Worm (Caenorhabditis elegans) whole organism, L4 larva: ENCODE results near the gene K08D12.3.

Source experiments
- D1046.2 ChIP-seq: fragments of 200-800 bp; sonication (Bioruptor generic); IDR thresholded peaks from 2 replicates; pipeline ENCODE4 v1.3.6; 2022; ENCODE audit warnings: missing genetic modification characterization, missing compliant biosample characterization
- F26F4.8 ChIP-seq: fragments of 200-800 bp; sonication (Bioruptor generic); conservative IDR thresholded peaks from 2 replicates; pipeline ENCODE4 v1.3.6; 2022; ENCODE audit warnings: missing genetic modification characterization, missing compliant biosample characterization
- F37D6.2 ChIP-seq: sonication (generic microtip); optimal IDR thresholded peaks from 2 replicates; lab custom pipeline; 2016; ENCODE audit warnings: mild to moderate bottlenecking, missing genetic modification characterization, missing compliant biosample characterization
- R02D3.7 ChIP-seq: fragments of 150-350 bp; sonication (generic microtip); optimal IDR thresholded peaks from 3 replicates; lab custom pipeline; 2014; ENCODE audit warnings: missing biosample characterization, missing genetic modification characterization
- Y105C5A.15 ChIP-seq: fragments of 200-800 bp; sonication (Bioruptor generic); IDR thresholded peaks from 2 replicates; pipeline ENCODE4 v1.3.6; 2022; ENCODE audit warnings: missing genetic modification characterization, missing compliant biosample characterization
- Y5F2A.4 ChIP-seq: fragments of 200-800 bp; sonication (Bioruptor generic); optimal IDR thresholded peaks from 2 replicates; lab custom pipeline; 2018; ENCODE audit warnings: mild to moderate bottlenecking, missing genetic modification characterization, missing compliant biosample characterization
- aha-1 ChIP-seq: fragments of 150-350 bp; peaks from one replicate; lab custom pipeline; 2014; ENCODE audit warnings: missing biosample characterization, missing genetic modification characterization
- ama-1 ChIP-seq: fragments of 150-350 bp; optimal IDR thresholded peaks from 2 replicates; lab custom pipeline; 2014; ENCODE audit warnings: inconsistent platforms, mixed read lengths
- attf-4 ChIP-seq: sonication (generic microtip); optimal IDR thresholded peaks from 3 replicates; lab custom pipeline; 2017; ENCODE audit warnings: missing biosample characterization, missing genetic modification characterization
- ceh-28 ChIP-seq: fragments of 150-350 bp; optimal IDR thresholded peaks from 2 replicates; lab custom pipeline; 2014; ENCODE audit warnings: missing biosample characterization, missing genetic modification reagents, missing genetic modification characterization
- ceh-32 ChIP-seq: sonication (generic microtip); optimal IDR thresholded peaks from 2 replicates; lab custom pipeline; 2016; ENCODE audit warnings: mild to moderate bottlenecking, missing genetic modification characterization, missing compliant biosample characterization; ENCODE audit not compliant: poor library complexity
- ceh-82 ChIP-seq: sonication (generic microtip); optimal IDR thresholded peaks from 2 replicates; lab custom pipeline; 2017; ENCODE audit warnings: missing biosample characterization, missing genetic modification characterization
- daf-16 ChIP-seq, 3 experiments: sonication (generic microtip); optimal IDR thresholded peaks; 2 replicates each; lab custom pipeline; 2016 to 2017; ENCODE audit warnings: missing genetic modification characterization in 3 of 3, missing genetic modification reagents in 3 of 3, mild to moderate bottlenecking in 2 of 3, missing compliant biosample characterization in 2 of 3, missing biosample characterization in 1 of 3, moderate library complexity in 1 of 3
- dpl-1 ChIP-seq: fragments of 150-350 bp; optimal IDR thresholded peaks from 2 replicates; lab custom pipeline; 2014; ENCODE audit warnings: missing biosample characterization, missing genetic modification reagents, missing genetic modification characterization
- duxl-1 ChIP-seq: sonication (generic microtip); optimal IDR thresholded peaks from 2 replicates; lab custom pipeline; 2016; ENCODE audit warnings: mild to moderate bottlenecking, missing genetic modification characterization, moderate library complexity, missing compliant biosample characterization; ENCODE audit not compliant: poor library complexity
- dve-1 ChIP-seq: sonication (generic microtip); optimal IDR thresholded peaks from 2 replicates; lab custom pipeline; 2017; ENCODE audit warnings: antibody characterized with exemption, mild to moderate bottlenecking, missing genetic modification characterization, missing compliant biosample characterization; ENCODE audit not compliant: insufficient read depth
- egl-43 ChIP-seq: fragments of 200-800 bp; sonication (Bioruptor generic); IDR thresholded peaks from 2 replicates; pipeline ENCODE4 v1.3.6; 2022; ENCODE audit warnings: missing genetic modification reagents, missing genetic modification characterization, missing compliant biosample characterization
- hif-1 ChIP-seq, 2 experiments: sonication (generic microtip); optimal IDR thresholded peaks; 2 replicates each; lab custom pipeline; 2016 to 2017; ENCODE audit warnings: missing compliant biosample characterization in 2 of 2, missing genetic modification characterization in 2 of 2, missing genetic modification reagents in 2 of 2, missing genotype in 2 of 2, mild to moderate bottlenecking in 1 of 2
- hlh-11 ChIP-seq: fragments of 200-800 bp; sonication (Bioruptor generic); optimal IDR thresholded peaks from 2 replicates; lab custom pipeline; 2018; ENCODE audit warnings: mild to moderate bottlenecking, missing genetic modification characterization, missing compliant biosample characterization
- hlh-30 ChIP-seq: sonication (generic microtip); optimal IDR thresholded peaks from 2 replicates; lab custom pipeline; 2017; ENCODE audit warnings: antibody characterized with exemption, mild to moderate bottlenecking, missing genetic modification characterization, missing compliant biosample characterization; ENCODE audit not compliant: insufficient read depth
- mep-1 ChIP-seq: fragments of 150-350 bp; sonication (generic microtip); optimal IDR thresholded peaks from 3 replicates; lab custom pipeline; 2014; ENCODE audit warnings: missing biosample characterization, missing genetic modification characterization
- mxl-2 ChIP-seq: fragments of 200-800 bp; sonication (Bioruptor generic); conservative IDR thresholded peaks from 2 replicates; pipeline ENCODE4 v1.3.6; 2022; ENCODE audit warnings: missing genetic modification reagents, missing genetic modification characterization, missing compliant biosample characterization
- nhr-102 ChIP-seq: sonication (generic microtip); optimal IDR thresholded peaks from 2 replicates; lab custom pipeline; 2016; ENCODE audit warnings: mild to moderate bottlenecking, missing genetic modification characterization, moderate library complexity, missing compliant biosample characterization
- nhr-11 ChIP-seq: fragments of 150-350 bp; optimal IDR thresholded peaks from 2 replicates; lab custom pipeline; 2014; ENCODE audit warnings: missing biosample characterization, missing genetic modification characterization
- nhr-28 ChIP-seq: fragments of 150-350 bp; optimal IDR thresholded peaks from 2 replicates; lab custom pipeline; 2014; ENCODE audit warnings: missing biosample characterization, missing genetic modification characterization
- nhr-6 ChIP-seq: fragments of 150-350 bp; optimal IDR thresholded peaks from 2 replicates; lab custom pipeline; 2014; ENCODE audit warnings: missing biosample characterization, missing genetic modification characterization
- nhr-76 ChIP-seq: fragments of 150-350 bp; optimal IDR thresholded peaks from 2 replicates; lab custom pipeline; 2014; ENCODE audit warnings: missing biosample characterization, missing genetic modification characterization
- pha-4 ChIP-seq, 2 experiments: fragments of 150-350 bp in 1 of 2; fragments of 200-800 bp in 1 of 2; sonication (Bioruptor generic) in 1 of 2; IDR thresholded peaks in 1 of 2; optimal IDR thresholded peaks in 1 of 2; 2 replicates each; pipeline versions ENCODE4 v1.3.6 to Lab custom; 2014 to 2022; ENCODE audit warnings: missing genetic modification characterization in 2 of 2, missing genetic modification reagents in 2 of 2, missing biosample characterization in 1 of 2, missing compliant biosample characterization in 1 of 2
- pqm-1 ChIP-seq: sonication (generic microtip); optimal IDR thresholded peaks from 2 replicates; lab custom pipeline; 2017; ENCODE audit warnings: missing biosample characterization, missing genetic modification characterization
- rbr-2 ChIP-seq: sonication (generic microtip); optimal IDR thresholded peaks from 2 replicates; lab custom pipeline; 2016; ENCODE audit warnings: missing genotype, missing genetic modification characterization, missing compliant biosample characterization
- set-16 ChIP-seq: fragments of 200-800 bp; sonication (Bioruptor generic); IDR thresholded peaks from 2 replicates; pipeline ENCODE4 v1.3.6; 2022; ENCODE audit warnings: missing genetic modification reagents, missing genetic modification characterization, missing compliant biosample characterization
- snpc-4 ChIP-seq: fragments of 150-350 bp; optimal IDR thresholded peaks from 2 replicates; lab custom pipeline; 2014; ENCODE audit warnings: missing biosample characterization, missing genetic modification characterization
- spr-1 ChIP-seq: sonication (generic microtip); optimal IDR thresholded peaks from 2 replicates; lab custom pipeline; 2016; ENCODE audit warnings: mild to moderate bottlenecking, missing genetic modification characterization, missing compliant biosample characterization
- spr-3 ChIP-seq: fragments of 200-800 bp; sonication (Bioruptor generic); optimal IDR thresholded peaks from 2 replicates; lab custom pipeline; 2018; ENCODE audit warnings: mild to moderate bottlenecking, missing genetic modification characterization, missing compliant biosample characterization
- tag-97 ChIP-seq: fragments of 200-800 bp; sonication (Bioruptor generic); IDR thresholded peaks from 2 replicates; pipeline ENCODE4 v1.3.6; 2022; ENCODE audit warnings: missing genetic modification characterization, missing compliant biosample characterization
- unc-130 ChIP-seq: sonication (generic microtip); optimal IDR thresholded peaks from 2 replicates; lab custom pipeline; 2016; ENCODE audit warnings: missing genetic modification reagents, missing genetic modification characterization, missing compliant biosample characterization
- unc-62 ChIP-seq, 3 experiments: fragments of 150-350 bp in 1 of 3; sonication (generic microtip); optimal IDR thresholded peaks in 2 of 3; peaks in 1 of 3; 1 replicate in 1 of 3; 2 replicates in 2 of 3; lab custom pipeline; 2014 to 2017; ENCODE audit warnings: missing biosample characterization in 3 of 3, missing genetic modification characterization in 3 of 3, missing genetic modification reagents in 3 of 3, missing genotype in 1 of 3
- zip-11 ChIP-seq: fragments of 200-800 bp; sonication (Bioruptor generic); IDR thresholded peaks from 2 replicates; pipeline ENCODE4 v1.3.6; 2022; ENCODE audit warnings: missing genetic modification characterization, missing compliant biosample characterization

The K08D12.3 gene

DNA sequence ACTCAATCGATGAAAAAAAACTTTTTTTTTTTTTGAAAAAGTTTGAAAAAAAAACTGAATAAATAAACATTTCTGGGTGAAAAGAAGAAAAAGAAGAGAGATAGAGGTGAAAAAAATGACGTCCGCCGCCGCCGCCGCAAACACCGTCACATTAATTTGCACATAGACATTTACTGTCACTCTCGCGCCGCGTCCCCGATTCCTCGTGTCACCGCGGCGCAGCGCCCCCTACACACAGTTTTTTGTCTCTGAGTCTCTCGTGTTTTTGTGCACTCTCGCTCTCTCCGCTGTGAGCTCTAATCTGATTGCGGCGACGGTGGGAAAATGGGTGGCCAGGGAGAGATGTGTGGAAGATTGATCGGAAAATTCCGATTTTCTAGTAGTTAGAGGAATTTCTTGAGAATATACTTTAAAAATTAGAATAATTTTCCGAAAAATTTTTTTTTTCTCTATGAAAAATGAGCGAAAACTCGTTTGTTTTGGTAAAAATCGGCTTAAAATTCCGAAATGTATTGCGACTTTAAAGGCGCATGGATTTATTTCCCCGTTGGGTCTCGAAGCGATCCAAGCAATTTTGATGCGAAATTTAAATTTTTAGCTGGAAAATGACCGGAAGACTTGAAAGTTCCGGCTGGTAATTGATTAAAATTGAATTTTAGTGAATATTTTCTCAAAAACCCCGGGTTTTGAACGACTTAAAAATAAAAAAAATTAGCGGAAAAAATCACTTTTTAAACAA is 29.5 kb downstream of the K08D12.3 start (continued):
- no peak for TF ChIP-seq tag-97 (GFP tag; lab: Robert Waterston, UW)
- TF ChIP-seq spr-1, result no peak
- no peak for TF ChIP-seq ceh-82 (tag; lab: Kevin White, UChicago)
- TF ChIP-seq F26F4.8, result no peak
- TF ChIP-seq ceh-28 (tag; lab: Kevin White, UChicago), result no peak
- no peak for TF ChIP-seq D1046.2
- peak; percentile 63; the same call in 1 of the 2 replicates for TF ChIP-seq egl-43
- TF ChIP-seq Y105C5A.15 (GFP tag; lab: Robert Waterston, UW), result no peak

DNA sequence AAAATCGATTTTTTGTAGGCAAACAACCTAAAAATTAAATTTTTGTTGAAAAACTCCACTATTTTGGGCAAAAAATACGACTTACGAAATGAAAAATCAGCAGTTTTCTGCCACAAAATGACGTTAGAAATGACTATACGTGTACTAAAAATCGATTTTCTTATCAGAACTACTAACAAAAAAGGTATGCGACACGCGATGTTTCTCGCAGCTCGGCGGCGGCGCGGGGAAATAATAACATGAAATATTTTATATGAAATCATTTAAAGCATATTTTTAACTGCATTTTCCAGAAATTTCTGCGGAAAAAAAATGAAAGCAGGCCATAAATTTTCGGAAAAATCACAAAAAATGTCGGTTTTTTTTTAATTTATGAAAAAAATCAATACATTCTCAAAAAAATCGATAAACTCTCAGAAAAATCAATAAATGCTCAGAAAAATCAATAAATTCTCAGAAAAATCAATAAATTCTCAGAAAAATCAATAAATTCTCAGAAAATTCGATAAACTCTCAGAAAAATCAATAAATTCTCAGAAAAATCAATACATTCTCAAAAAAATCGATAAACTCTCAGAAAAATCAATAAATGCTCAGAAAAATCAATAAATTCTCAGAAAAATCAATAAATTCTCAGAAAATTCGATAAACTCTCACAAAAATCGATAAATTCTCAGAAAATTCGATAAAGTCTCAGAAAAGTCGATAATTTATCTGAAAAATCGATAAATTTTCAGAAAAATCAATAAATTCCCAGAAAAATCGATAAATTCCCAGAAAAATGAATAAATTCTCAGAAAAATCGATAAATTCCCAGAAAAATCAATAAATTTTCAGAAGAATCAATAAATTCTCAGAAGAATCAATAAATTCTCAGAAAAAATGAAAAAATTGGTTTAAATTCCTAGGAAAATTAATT is 30.3 kb downstream of the K08D12.3 start, which contains the start of gene ptpn-22:
Gene ptpn-22 (minus strand): TSS at position 158 of the 919 bp plus-strand sequence.
- no peak for TF ChIP-seq hif-1 (tag; optimal IDR thresholded peaks at IDR 0.05; lab: Kevin White, UChicago)
- TF ChIP-seq F26F4.8, result no peak
- TF ChIP-seq ama-1 (lab: Kevin White, UChicago), result no peak
- no peak for TF ChIP-seq attf-4
- no peak for TF ChIP-seq Y5F2A.4 (GFP tag; lab: Kevin White, UChicago)
- TF ChIP-seq duxl-1 (tag; lab: Kevin White, UChicago), result no peak
- no peak for TF ChIP-seq unc-130 (GFP tag; lab: Kevin White, UChicago)
- TF ChIP-seq hlh-11 (tag; lab: Kevin White, UChicago), result peak; percentile 25
- no peak for TF ChIP-seq R02D3.7 (tag; lab: Kevin White, UChicago)
- TF ChIP-seq spr-3 (GFP tag; lab: Kevin White, UChicago), result no peak
- TF ChIP-seq nhr-28 (tag; lab: Kevin White, UChicago), result peak; percentile 9
- TF ChIP-seq rbr-2 (tag; lab: Kevin White, UChicago), result no peak
- TF ChIP-seq egl-43, result no peak
- peak; percentile 90 for TF ChIP-seq ceh-28 (tag; lab: Kevin White, UChicago)
- no peak for TF ChIP-seq unc-62 (GFP tag; optimal IDR thresholded peaks at IDR 0.05 in 1 of 2; lab: Kevin White, UChicago)
- TF ChIP-seq unc-62 (tag; optimal IDR thresholded peaks at IDR 0.05; lab: Kevin White, UChicago), result no peak
- no peak for TF ChIP-seq nhr-102 (tag; lab: Kevin White, UChicago)
- TF ChIP-seq mep-1 (tag; lab: Kevin White, UChicago), result no peak
- no peak for TF ChIP-seq nhr-76 (tag; lab: Kevin White, UChicago)
- no peak for TF ChIP-seq nhr-6 (tag; lab: Kevin White, UChicago)
- no peak for TF ChIP-seq mxl-2
- TF ChIP-seq dpl-1 (GFP tag; lab: Kevin White, UChicago), result no peak
- no peak for TF ChIP-seq F37D6.2 (tag; lab: Kevin White, UChicago)
- TF ChIP-seq pqm-1, result no peak
- no peak for TF ChIP-seq nhr-11 (tag; lab: Kevin White, UChicago)
- no peak for TF ChIP-seq dve-1 (tag; lab: Kevin White, UChicago)
- no peak for TF ChIP-seq pha-4 (GFP tag; IDR thresholded peaks at IDR 0.05; lab: Robert Waterston, UW)
- no peak for TF ChIP-seq pha-4 (tag; optimal IDR thresholded peaks at IDR 0.05; lab: Kevin White, UChicago)
- no peak for TF ChIP-seq daf-16 (GFP tag; optimal IDR thresholded peaks at IDR 0.05; lab: Kevin White, UChicago)
- TF ChIP-seq daf-16 (tag; optimal IDR thresholded peaks at IDR 0.05; lab: Kevin White, UChicago), result peak; percentile 18
- no peak for TF ChIP-seq hlh-30 (tag; lab: Kevin White, UChicago)
- TF ChIP-seq snpc-4, result no peak
- TF ChIP-seq ceh-32 (tag; lab: Kevin White, UChicago), result no peak
- TF ChIP-seq aha-1 (tag; lab: Kevin White, UChicago), result peak; percentile 35
- TF ChIP-seq zip-11 (GFP tag; lab: Robert Waterston, UW), result no peak
- no peak for TF ChIP-seq set-16
